Fruit fly (Drosophila melanogaster): Measurements from ENCODE around the gene CG32263.

DNA sequence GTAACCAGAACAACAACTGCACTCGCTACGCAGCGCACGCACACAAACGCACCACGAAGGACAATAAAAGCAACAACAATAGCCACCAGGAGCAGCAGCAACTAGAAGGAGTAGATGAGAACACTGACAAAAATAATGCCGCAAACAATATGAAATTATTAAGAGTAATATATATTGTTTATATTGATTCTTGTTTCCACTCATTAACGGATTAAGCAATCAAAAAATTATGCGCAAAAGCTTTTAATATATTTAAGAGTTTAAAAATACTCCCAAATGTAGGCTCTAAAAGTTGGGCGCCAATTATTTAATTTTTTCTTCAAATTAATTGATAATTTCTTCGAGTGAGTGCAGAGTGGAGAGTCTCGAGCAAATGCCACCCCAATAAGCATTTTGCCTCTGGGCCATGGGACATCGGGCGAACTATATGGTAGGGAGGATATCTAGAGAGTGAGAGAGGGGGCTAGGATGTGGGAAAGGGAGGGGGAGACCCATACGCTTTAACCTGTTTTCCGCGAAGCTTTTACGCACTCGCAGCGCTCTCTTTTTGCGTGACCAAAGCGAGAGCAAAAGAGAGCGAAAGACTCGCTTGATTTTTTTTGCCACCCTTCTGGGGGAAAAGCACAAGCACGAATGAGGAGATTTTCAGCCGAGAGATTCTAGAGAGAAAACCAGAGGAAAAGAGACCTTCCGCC lies 14.0 kb upstream of the CG32263 start, which contains the start of gene Rdh:
- TF ChIP-seq ttk (optimal IDR thresholded peaks at IDR 0.05) (no peak), Sin3A (optimal IDR thresholded peaks at IDR 0.05) (no peak)
